Worm (Caenorhabditis elegans): ENCODE data around the gene ptr-4.

Gene ptr-4

DNA sequence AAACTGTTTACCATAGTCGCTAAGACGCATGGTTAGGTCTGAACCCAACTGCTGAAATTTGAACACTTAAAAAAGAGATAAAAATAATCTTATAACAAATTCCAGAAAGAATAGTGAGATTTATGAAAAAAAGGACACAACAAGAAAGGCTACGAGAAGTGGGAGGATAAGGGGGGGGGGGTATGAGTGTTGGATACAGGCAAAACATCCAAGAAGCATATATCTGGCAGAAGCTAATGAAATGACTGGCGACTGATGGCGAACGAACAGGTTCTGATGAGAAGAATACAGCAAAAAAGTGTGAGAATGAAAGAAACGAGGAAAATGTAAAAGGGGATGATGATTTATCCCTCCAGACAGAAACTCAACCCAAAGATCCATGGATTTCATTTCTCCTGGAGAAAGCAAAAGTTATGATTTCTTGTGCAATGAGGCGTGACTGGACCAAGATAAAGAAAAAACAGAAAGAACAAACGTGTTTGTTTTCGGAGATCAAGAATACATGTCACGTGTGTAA is at the start of gene ptr-4:
Gene ptr-4, minus strand, starts transcription at position 51 of the 517 bp plus-strand sequence.
- no peak for TF ChIP-seq ref-1 (GFP tag; conservative IDR thresholded peaks at IDR 0.05)
- TF ChIP-seq ztf-29 (GFP tag; IDR thresholded peaks at IDR 0.05), result no peak
- TF ChIP-seq cog-1 (tag; optimal IDR thresholded peaks at IDR 0.05), result no peak

DNA sequence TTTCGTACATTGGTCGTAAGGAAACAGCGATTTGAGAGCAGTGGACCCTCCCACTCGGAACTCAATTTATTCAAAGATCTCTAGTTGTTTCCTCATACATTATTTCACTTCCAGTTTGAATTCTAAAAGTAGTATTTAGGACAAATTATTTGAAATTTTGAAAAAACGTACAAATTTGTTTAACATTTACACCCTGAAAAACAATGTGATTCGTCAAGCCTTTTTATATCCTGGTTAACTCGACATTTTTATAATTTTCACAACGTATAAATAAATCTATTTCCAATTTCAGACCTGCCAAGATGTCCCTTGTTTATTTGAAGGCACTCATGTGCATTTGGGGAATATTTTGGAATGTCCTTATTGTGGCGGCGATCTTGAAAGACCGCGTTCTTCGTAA is 49.7 kb upstream of the ptr-4 start, which contains the start of gene C15H9.3:
Gene C15H9.3, plus strand, starts transcription at position 301 of the 400 bp plus-strand sequence.
- TF ChIP-seq ztf-23 (GFP tag; IDR thresholded peaks at IDR 0.05), result no peak
- no peak for TF ChIP-seq med-1 (GFP tag; optimal IDR thresholded peaks at IDR 0.05; ENCODE audit: insufficient read depth)
- no peak for TF ChIP-seq cog-1 (tag; optimal IDR thresholded peaks at IDR 0.05)
- no peak for TF ChIP-seq ztf-29 (GFP tag; IDR thresholded peaks at IDR 0.05)
- no peak for TF ChIP-seq ref-1 (GFP tag; conservative IDR thresholded peaks at IDR 0.05)
- TF ChIP-seq T22C8.4 (GFP tag; IDR thresholded peaks at IDR 0.05), result no peak
- TF ChIP-seq tab-1 (GFP tag; IDR thresholded peaks at IDR 0.05), result no peak
- no peak for TF ChIP-seq flt-1 (GFP tag; IDR thresholded peaks at IDR 0.05)
- no peak for TF ChIP-seq klf-2 (GFP tag; conservative IDR thresholded peaks at IDR 0.05)

DNA sequence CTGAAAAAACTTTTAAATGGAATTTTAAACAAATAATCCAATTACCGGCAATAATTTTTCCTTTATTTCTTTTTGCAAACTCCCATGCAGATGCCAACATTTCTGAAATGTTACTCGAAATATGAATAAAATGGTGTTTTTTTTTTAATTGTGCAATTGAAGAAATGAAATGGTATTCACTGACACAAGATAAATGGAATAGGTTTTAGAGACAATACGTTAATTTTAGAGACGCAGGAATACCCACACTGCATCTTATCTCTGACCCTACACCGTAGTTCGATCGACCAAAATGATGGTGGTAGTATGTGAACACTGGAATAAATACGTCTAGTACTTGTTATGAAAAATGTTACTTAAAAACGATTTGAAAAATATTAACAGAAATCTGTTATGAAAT is 47.0 kb upstream of the ptr-4 start, which contains the start of gene prx-3:
Gene prx-3, minus strand, starts transcription at position 101 of the 400 bp plus-strand sequence.
- TF ChIP-seq ztf-29 (GFP tag; IDR thresholded peaks at IDR 0.05), result no peak

DNA sequence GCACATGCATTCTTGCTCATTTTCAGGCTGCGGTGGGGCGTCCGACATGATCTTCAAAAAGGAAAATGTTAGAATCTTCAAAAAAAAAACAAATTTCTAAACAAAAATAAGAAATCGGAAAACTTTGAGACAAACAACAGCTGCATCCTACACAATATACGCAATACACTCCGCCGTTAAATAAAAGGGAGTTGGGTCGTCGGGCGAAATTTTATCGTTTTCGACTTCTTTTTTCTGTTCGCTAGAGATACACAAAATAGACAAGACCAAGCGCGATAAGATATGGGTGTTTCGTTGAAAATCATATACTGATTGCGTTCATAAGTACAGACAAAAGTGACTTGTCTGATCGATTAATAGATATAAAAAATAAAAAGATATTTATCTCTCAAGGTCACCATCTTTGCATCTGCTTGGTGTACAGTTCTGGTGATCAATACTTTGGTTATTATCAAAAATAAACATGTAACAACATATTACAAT is 43.5 kb upstream of the ptr-4 start, which contains the start of gene kynu-1:
Gene kynu-1, minus strand, starts transcription at position 51 of the 483 bp plus-strand sequence.
- TF ChIP-seq T22C8.4 (GFP tag; IDR thresholded peaks at IDR 0.05), result no peak
- TF ChIP-seq ref-1 (GFP tag; conservative IDR thresholded peaks at IDR 0.05), result no peak
- no peak for TF ChIP-seq ztf-23 (GFP tag; IDR thresholded peaks at IDR 0.05)
- TF ChIP-seq flt-1 (GFP tag; IDR thresholded peaks at IDR 0.05), result no peak

DNA sequence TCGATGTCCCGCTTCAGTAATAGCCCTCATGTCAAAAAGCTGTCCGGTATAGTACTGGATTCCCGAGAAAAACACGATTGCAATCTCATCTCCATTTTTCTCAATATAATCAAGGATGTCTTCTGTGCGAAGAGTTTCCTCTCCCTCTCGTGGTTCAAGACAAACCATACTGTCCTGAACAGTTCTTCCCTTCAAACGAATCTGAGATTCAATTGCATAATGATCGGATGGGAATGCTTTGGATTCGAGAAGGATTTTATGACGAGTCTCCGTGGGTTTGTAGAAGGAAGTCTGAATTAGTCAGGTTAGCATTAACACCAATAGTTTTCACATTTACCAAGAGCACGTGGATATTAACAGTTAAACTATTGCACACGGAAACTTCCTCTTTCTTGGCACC is 42.2 kb upstream of the ptr-4 start:
- TF ChIP-seq ztf-29 (GFP tag; IDR thresholded peaks at IDR 0.05) (no peak), cog-1 (tag; optimal IDR thresholded peaks at IDR 0.05) (no peak), flt-1 (GFP tag; IDR thresholded peaks at IDR 0.05) (no peak), ztf-23 (GFP tag; IDR thresholded peaks at IDR 0.05) (no peak), T22C8.4 (GFP tag; IDR thresholded peaks at IDR 0.05) (no peak), klf-2 (GFP tag; conservative IDR thresholded peaks at IDR 0.05) (no peak), med-1 (GFP tag; optimal IDR thresholded peaks at IDR 0.05; ENCODE audit: insufficient read depth) (no peak), tab-1 (GFP tag; IDR thresholded peaks at IDR 0.05) (no peak), ref-1 (GFP tag; conservative IDR thresholded peaks at IDR 0.05) (no peak)

DNA sequence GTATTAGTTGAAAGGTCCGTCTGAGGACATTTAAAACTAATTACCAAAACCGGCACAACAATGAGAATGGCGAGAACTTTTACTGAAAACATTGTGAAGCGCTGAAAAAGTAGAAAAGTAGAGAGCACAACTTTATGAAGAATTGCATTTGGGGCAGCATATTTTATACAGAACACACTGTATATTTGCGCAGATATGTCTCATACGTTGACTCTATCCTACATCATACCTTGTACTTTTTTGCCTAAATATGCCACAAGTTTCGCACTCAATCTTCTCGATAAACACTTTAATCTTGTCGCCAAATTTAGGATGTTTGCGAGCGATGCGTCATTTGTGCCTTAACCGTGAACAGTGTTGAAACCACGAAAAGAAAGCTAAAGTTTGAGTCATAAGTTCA is 37.5 kb upstream of the ptr-4 start, which contains the start of gene C15H9.11:
Gene C15H9.11, minus strand, starts transcription at position 101 of the 400 bp plus-strand sequence.
- TF ChIP-seq ref-1 (GFP tag; conservative IDR thresholded peaks at IDR 0.05), result no peak
- TF ChIP-seq ztf-23 (GFP tag; IDR thresholded peaks at IDR 0.05), result no peak
- TF ChIP-seq flt-1 (GFP tag; IDR thresholded peaks at IDR 0.05), result no peak
- TF ChIP-seq klf-2 (GFP tag; conservative IDR thresholded peaks at IDR 0.05), result no peak
- no peak for TF ChIP-seq T22C8.4 (GFP tag; IDR thresholded peaks at IDR 0.05)
- no peak for TF ChIP-seq tab-1 (GFP tag; IDR thresholded peaks at IDR 0.05)
- TF ChIP-seq med-1 (GFP tag; optimal IDR thresholded peaks at IDR 0.05; ENCODE audit: insufficient read depth), result no peak
- TF ChIP-seq cog-1 (tag; optimal IDR thresholded peaks at IDR 0.05), result no peak
- TF ChIP-seq ztf-29 (GFP tag; IDR thresholded peaks at IDR 0.05), result no peak

DNA sequence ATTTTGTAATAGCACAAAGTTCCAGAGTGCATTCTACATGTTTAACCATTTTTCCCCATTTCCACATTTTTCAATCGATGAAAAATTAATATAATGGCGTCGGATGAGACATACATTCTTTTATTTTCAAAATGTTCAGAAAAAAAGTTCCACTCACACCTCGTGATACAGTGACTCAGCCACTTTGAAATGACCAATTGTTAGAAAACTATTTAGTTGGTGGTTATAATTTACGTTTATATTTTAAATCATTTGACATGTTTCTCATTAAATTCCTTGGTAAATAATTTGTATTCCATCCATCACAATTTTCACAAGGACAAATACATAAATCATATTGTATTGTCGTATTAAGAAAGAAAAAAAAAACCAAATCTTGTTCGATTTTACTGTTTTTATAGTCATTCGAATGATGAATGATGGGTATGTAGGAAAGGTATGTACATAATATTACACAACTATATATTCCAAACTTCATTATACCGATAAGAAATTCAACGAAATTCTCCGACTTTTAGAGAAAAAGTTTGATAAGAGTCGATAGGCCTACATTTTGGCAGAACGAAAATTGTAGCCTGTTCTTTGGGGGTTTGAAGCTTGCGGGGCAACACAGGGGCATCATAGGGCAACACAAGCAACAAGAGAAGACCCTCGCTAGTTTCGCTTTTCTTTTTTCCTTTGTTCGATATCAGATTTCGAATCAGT is 34.8 kb upstream of the ptr-4 start:
- TF ChIP-seq ztf-29 (GFP tag; IDR thresholded peaks at IDR 0.05), result no peak
- TF ChIP-seq T22C8.4 (GFP tag; IDR thresholded peaks at IDR 0.05), result no peak
- no peak for TF ChIP-seq tab-1 (GFP tag; IDR thresholded peaks at IDR 0.05)
- TF ChIP-seq med-1 (GFP tag; optimal IDR thresholded peaks at IDR 0.05; ENCODE audit: insufficient read depth), result no peak
- TF ChIP-seq klf-2 (GFP tag; conservative IDR thresholded peaks at IDR 0.05), result no peak
- no peak for TF ChIP-seq ztf-23 (GFP tag; IDR thresholded peaks at IDR 0.05)
- TF ChIP-seq flt-1 (GFP tag; IDR thresholded peaks at IDR 0.05), result no peak
- TF ChIP-seq cog-1 (tag; optimal IDR thresholded peaks at IDR 0.05), result no peak
- TF ChIP-seq ref-1 (GFP tag; conservative IDR thresholded peaks at IDR 0.05), result no peak

DNA sequence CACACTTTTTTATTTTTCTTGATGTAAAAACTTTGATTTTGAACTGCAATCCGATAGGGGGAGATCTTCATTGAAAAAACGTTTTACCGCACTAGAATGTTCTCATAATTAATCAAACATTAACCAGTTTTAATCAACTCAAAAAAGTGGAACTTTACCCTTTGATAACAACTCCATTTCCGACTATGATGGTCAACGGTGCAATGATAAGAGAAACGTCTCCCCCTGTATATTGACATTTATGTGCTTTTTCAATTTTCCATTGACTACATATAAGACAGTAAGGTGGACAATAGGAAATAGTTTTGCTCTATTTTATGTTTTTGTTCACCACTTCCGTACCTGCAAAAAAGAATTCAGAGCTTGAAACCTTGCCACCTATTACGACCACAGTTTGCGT is 32.6 kb upstream of the ptr-4 start:
- no peak for TF ChIP-seq med-1 (GFP tag; optimal IDR thresholded peaks at IDR 0.05; ENCODE audit: insufficient read depth)
- TF ChIP-seq ztf-23 (GFP tag; IDR thresholded peaks at IDR 0.05), result 0 out of 2 replicates have a peak, but pooled peaks have one; percentile 17

DNA sequence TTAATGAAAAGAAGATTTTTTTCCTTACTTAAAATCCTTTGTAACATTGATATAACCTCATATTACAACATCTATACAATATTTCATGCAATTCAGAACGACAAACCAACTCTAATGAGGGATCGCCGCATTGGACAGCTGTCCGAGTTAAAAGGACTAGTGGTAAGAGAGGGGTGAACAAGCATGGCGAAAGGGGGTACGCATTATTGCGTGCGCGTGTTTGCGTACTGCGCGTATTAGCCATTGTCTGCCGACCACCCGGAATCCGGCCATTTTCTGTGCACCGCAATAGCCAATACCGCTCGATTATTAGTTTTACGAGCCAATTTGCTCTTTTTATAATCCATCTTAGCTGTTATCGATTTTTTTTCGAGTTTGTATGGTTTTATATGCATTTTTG is 31.8 kb upstream of the ptr-4 start, which contains the start of gene C15H9.4:
Gene C15H9.4, plus strand, starts transcription at position 93 of the 400 bp plus-strand sequence.
- TF ChIP-seq klf-2 (GFP tag; conservative IDR thresholded peaks at IDR 0.05) (no peak), T22C8.4 (GFP tag; IDR thresholded peaks at IDR 0.05) (no peak), med-1 (GFP tag; optimal IDR thresholded peaks at IDR 0.05; ENCODE audit: insufficient read depth) (no peak), ztf-23 (GFP tag; IDR thresholded peaks at IDR 0.05) (peak; percentile 53; the same call in 1 of the 2 replicates), tab-1 (GFP tag; IDR thresholded peaks at IDR 0.05) (peak; percentile 64; the same call in 1 of the 2 replicates), cog-1 (tag; optimal IDR thresholded peaks at IDR 0.05) (peak; percentile 40), flt-1 (GFP tag; IDR thresholded peaks at IDR 0.05) (0 out of 2 replicates have a peak, but pooled peaks have one; percentile 28), ref-1 (GFP tag; conservative IDR thresholded peaks at IDR 0.05) (no peak), ztf-29 (GFP tag; IDR thresholded peaks at IDR 0.05) (no peak)

DNA sequence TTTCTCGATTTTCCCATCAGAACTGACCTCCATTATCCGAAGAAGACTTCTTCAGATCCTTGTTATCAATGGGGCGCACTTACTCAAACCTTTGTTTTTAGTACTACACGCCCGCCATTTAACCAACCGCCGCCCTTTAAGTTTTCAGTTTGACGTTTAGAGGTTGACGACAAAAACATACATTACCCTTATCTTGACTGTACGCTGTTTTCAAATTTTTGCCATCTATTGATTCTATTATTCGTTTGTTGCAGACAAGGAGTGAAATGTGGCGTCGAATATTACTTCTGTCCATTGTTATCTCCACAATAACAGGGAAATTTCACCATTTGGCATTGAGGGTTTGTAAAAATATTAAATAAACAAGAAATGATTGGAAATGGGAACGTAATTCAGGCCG is 27.3 kb upstream of the ptr-4 start, which contains the start of gene C15H9.5:
Gene C15H9.5, plus strand, starts transcription at position 255 of the 400 bp plus-strand sequence.
- TF ChIP-seq flt-1 (GFP tag; IDR thresholded peaks at IDR 0.05) (no peak), cog-1 (tag; optimal IDR thresholded peaks at IDR 0.05) (no peak), ref-1 (GFP tag; conservative IDR thresholded peaks at IDR 0.05) (no peak), tab-1 (GFP tag; IDR thresholded peaks at IDR 0.05) (no peak), T22C8.4 (GFP tag; IDR thresholded peaks at IDR 0.05) (no peak), ztf-29 (GFP tag; IDR thresholded peaks at IDR 0.05) (no peak), klf-2 (GFP tag; conservative IDR thresholded peaks at IDR 0.05) (no peak)

Measured in whole organism, midembryonic.